Worm (Caenorhabditis elegans) whole organism, L4 larva: ENCODE data around the gene col-91.
A peak's percentile ranks its signal among the peaks of the same experiment; 100 is the strongest.

Source experiments
- D1046.2 ChIP-seq: fragments of 200-800 bp; sonication (Bioruptor generic); IDR thresholded peaks from 2 replicates; pipeline ENCODE4 v1.3.6; 2022; ENCODE audit warnings: missing genetic modification characterization, missing compliant biosample characterization
- F37D6.2 ChIP-seq: sonication (generic microtip); optimal IDR thresholded peaks from 2 replicates; lab custom pipeline; 2016; ENCODE audit warnings: mild to moderate bottlenecking, missing genetic modification characterization, missing compliant biosample characterization
- F49E8.2 ChIP-seq: sonication (generic microtip); optimal IDR thresholded peaks from 2 replicates; lab custom pipeline; 2016; ENCODE audit warnings: missing compliant biosample characterization, mild to moderate bottlenecking, missing genetic modification characterization, borderline replicate concordance
- T20F7.1 ChIP-seq: fragments of 200-800 bp; sonication (Bioruptor generic); optimal IDR thresholded peaks from 2 replicates; lab custom pipeline; 2018; ENCODE audit warnings: mild to moderate bottlenecking, missing genetic modification characterization, missing compliant biosample characterization
- Y48G9A.11 ChIP-seq: fragments of 200-800 bp; sonication (Bioruptor generic); IDR thresholded peaks from 2 replicates; pipeline ENCODE4 v1.3.6; 2022; ENCODE audit warnings: missing genetic modification reagents, missing genetic modification characterization, missing compliant biosample characterization
- Y5F2A.4 ChIP-seq: fragments of 200-800 bp; sonication (Bioruptor generic); optimal IDR thresholded peaks from 2 replicates; lab custom pipeline; 2018; ENCODE audit warnings: mild to moderate bottlenecking, missing genetic modification characterization, missing compliant biosample characterization
- Y75B8A.6 ChIP-seq: fragments of 200-800 bp; sonication (Bioruptor generic); IDR thresholded peaks from 2 replicates; pipeline ENCODE4 v1.3.6; 2022; ENCODE audit warnings: missing genetic modification reagents, missing genetic modification characterization, missing compliant biosample characterization
- ZK337.2 ChIP-seq: fragments of 200-800 bp; sonication (Bioruptor generic); IDR thresholded peaks from 2 replicates; pipeline ENCODE4 v1.3.6; 2022; ENCODE audit warnings: missing genetic modification reagents, missing genetic modification characterization, missing compliant biosample characterization
- ZK546.5 ChIP-seq, 2 experiments: sonication (generic microtip); optimal IDR thresholded peaks; 2 replicates each; lab custom pipeline; 2017; ENCODE audit warnings: missing biosample characterization in 2 of 2, missing genetic modification characterization in 2 of 2
- aha-1 ChIP-seq: fragments of 150-350 bp; peaks from one replicate; lab custom pipeline; 2014; ENCODE audit warnings: missing biosample characterization, missing genetic modification characterization
- ama-1 ChIP-seq: fragments of 150-350 bp; optimal IDR thresholded peaks from 2 replicates; lab custom pipeline; 2014; ENCODE audit warnings: inconsistent platforms, mixed read lengths
- arid-1 ChIP-seq: fragments of 200-800 bp; sonication (Bioruptor generic); conservative IDR thresholded peaks from 2 replicates; pipeline ENCODE4 v1.3.6; 2022; ENCODE audit warnings: missing genetic modification reagents, missing genetic modification characterization, missing compliant biosample characterization
- ceh-62 ChIP-seq: sonication (generic microtip); optimal IDR thresholded peaks from 2 replicates; lab custom pipeline; 2017; ENCODE audit warnings: missing biosample characterization, missing genetic modification characterization
- ceh-82 ChIP-seq: sonication (generic microtip); optimal IDR thresholded peaks from 2 replicates; lab custom pipeline; 2017; ENCODE audit warnings: missing biosample characterization, missing genetic modification characterization
- daf-16 ChIP-seq, 3 experiments: sonication (generic microtip); optimal IDR thresholded peaks; 2 replicates each; lab custom pipeline; 2016 to 2017; ENCODE audit warnings: missing genetic modification characterization in 3 of 3, missing genetic modification reagents in 3 of 3, mild to moderate bottlenecking in 2 of 3, missing compliant biosample characterization in 2 of 3, missing biosample characterization in 1 of 3, moderate library complexity in 1 of 3
- dmd-8 ChIP-seq: fragments of 200-800 bp; sonication (Bioruptor generic); IDR thresholded peaks from 2 replicates; pipeline ENCODE4 v1.3.6; 2022; ENCODE audit warnings: missing genetic modification characterization, missing compliant biosample characterization
- dmd-9 ChIP-seq: fragments of 200-800 bp; sonication (Bioruptor generic); IDR thresholded peaks from 2 replicates; pipeline ENCODE4 v1.3.6; 2022; ENCODE audit warnings: missing genetic modification reagents, missing genetic modification characterization, missing compliant biosample characterization
- dpl-1 ChIP-seq: fragments of 150-350 bp; optimal IDR thresholded peaks from 2 replicates; lab custom pipeline; 2014; ENCODE audit warnings: missing biosample characterization, missing genetic modification reagents, missing genetic modification characterization
- fkh-10 ChIP-seq: fragments of 150-350 bp; optimal IDR thresholded peaks from 2 replicates; lab custom pipeline; 2014; ENCODE audit warnings: missing biosample characterization, missing genetic modification reagents, missing genetic modification characterization
- hif-1 ChIP-seq, 2 experiments: sonication (generic microtip); optimal IDR thresholded peaks; 2 replicates each; lab custom pipeline; 2016 to 2017; ENCODE audit warnings: missing compliant biosample characterization in 2 of 2, missing genetic modification characterization in 2 of 2, missing genetic modification reagents in 2 of 2, missing genotype in 2 of 2, mild to moderate bottlenecking in 1 of 2
- hlh-11 ChIP-seq: fragments of 200-800 bp; sonication (Bioruptor generic); optimal IDR thresholded peaks from 2 replicates; lab custom pipeline; 2018; ENCODE audit warnings: mild to moderate bottlenecking, missing genetic modification characterization, missing compliant biosample characterization
- lim-7 ChIP-seq: fragments of 200-800 bp; sonication (Bioruptor generic); IDR thresholded peaks from 2 replicates; pipeline ENCODE4 v1.3.6; 2022; ENCODE audit warnings: missing genetic modification characterization, missing compliant biosample characterization
- lin-1 ChIP-seq: fragments of 200-800 bp; sonication (Bioruptor generic); IDR thresholded peaks from 2 replicates; pipeline ENCODE4 v1.3.6; 2022; ENCODE audit warnings: missing genetic modification reagents, missing genetic modification characterization, missing compliant biosample characterization
- lir-3 ChIP-seq: sonication (generic microtip); optimal IDR thresholded peaks from 2 replicates; lab custom pipeline; 2016; ENCODE audit warnings: mild to moderate bottlenecking, missing genetic modification characterization, missing compliant biosample characterization
- mdl-1 ChIP-seq, 2 experiments: fragments of 150-350 bp in 1 of 2; sonication (generic microtip) in 1 of 2; optimal IDR thresholded peaks; 2 replicates each; lab custom pipeline; 2014 to 2017; ENCODE audit warnings: missing biosample characterization in 2 of 2, missing genetic modification characterization in 2 of 2
- mdt-29 ChIP-seq: fragments of 200-800 bp; sonication (Bioruptor generic); IDR thresholded peaks from 2 replicates; pipeline ENCODE4 v1.3.6; 2022; ENCODE audit warnings: missing genetic modification reagents, missing genetic modification characterization, missing compliant biosample characterization
- mes-2 ChIP-seq: sonication (generic microtip); optimal IDR thresholded peaks from 2 replicates; lab custom pipeline; 2016; ENCODE audit warnings: missing genotype, mild to moderate bottlenecking, missing genetic modification characterization, missing compliant biosample characterization; ENCODE audit not compliant: poor library complexity, severe bottlenecking
- mxl-3 ChIP-seq: fragments of 200-800 bp; sonication (Bioruptor generic); optimal IDR thresholded peaks from 2 replicates; lab custom pipeline; 2018; ENCODE audit warnings: mild to moderate bottlenecking, missing genetic modification characterization, missing compliant biosample characterization
- nhr-111 ChIP-seq: fragments of 200-800 bp; sonication (Bioruptor generic); optimal IDR thresholded peaks from 2 replicates; lab custom pipeline; 2018; ENCODE audit warnings: mild to moderate bottlenecking, missing genetic modification characterization, missing compliant biosample characterization
- nhr-28 ChIP-seq: fragments of 150-350 bp; optimal IDR thresholded peaks from 2 replicates; lab custom pipeline; 2014; ENCODE audit warnings: missing biosample characterization, missing genetic modification characterization
- nhr-41 ChIP-seq: fragments of 200-800 bp; sonication (Bioruptor generic); IDR thresholded peaks from 2 replicates; pipeline ENCODE4 v1.3.6; 2022; ENCODE audit warnings: missing genetic modification reagents, missing genetic modification characterization, missing compliant biosample characterization
- nhr-48 ChIP-seq: sonication (generic microtip); optimal IDR thresholded peaks from 2 replicates; lab custom pipeline; 2016; ENCODE audit warnings: mild to moderate bottlenecking, missing genetic modification characterization, missing compliant biosample characterization
- nhr-76 ChIP-seq: fragments of 150-350 bp; optimal IDR thresholded peaks from 2 replicates; lab custom pipeline; 2014; ENCODE audit warnings: missing biosample characterization, missing genetic modification characterization
- php-3 ChIP-seq: fragments of 200-800 bp; sonication (Bioruptor generic); IDR thresholded peaks from 2 replicates; pipeline ENCODE4 v1.3.6; 2022; ENCODE audit warnings: missing genetic modification reagents, missing genetic modification characterization, missing compliant biosample characterization
- pqm-1 ChIP-seq: sonication (generic microtip); optimal IDR thresholded peaks from 2 replicates; lab custom pipeline; 2017; ENCODE audit warnings: missing biosample characterization, missing genetic modification characterization
- saeg-2 ChIP-seq: fragments of 200-800 bp; sonication (Bioruptor generic); IDR thresholded peaks from 2 replicates; pipeline ENCODE4 v1.3.6; 2022; ENCODE audit warnings: missing genetic modification reagents, missing genetic modification characterization, missing compliant biosample characterization
- sdz-12 ChIP-seq: fragments of 200-800 bp; sonication (Bioruptor generic); optimal IDR thresholded peaks from 2 replicates; lab custom pipeline; 2018; ENCODE audit warnings: mild to moderate bottlenecking, missing genetic modification characterization, missing compliant biosample characterization
- skn-1 ChIP-seq: fragments of 150-350 bp; optimal IDR thresholded peaks from 2 replicates; lab custom pipeline; 2014; ENCODE audit warnings: missing biosample characterization, missing genetic modification characterization
- snpc-4 ChIP-seq: fragments of 150-350 bp; optimal IDR thresholded peaks from 2 replicates; lab custom pipeline; 2014; ENCODE audit warnings: missing biosample characterization, missing genetic modification characterization
- spr-1 ChIP-seq: sonication (generic microtip); optimal IDR thresholded peaks from 2 replicates; lab custom pipeline; 2016; ENCODE audit warnings: mild to moderate bottlenecking, missing genetic modification characterization, missing compliant biosample characterization
- tag-97 ChIP-seq: fragments of 200-800 bp; sonication (Bioruptor generic); IDR thresholded peaks from 2 replicates; pipeline ENCODE4 v1.3.6; 2022; ENCODE audit warnings: missing genetic modification characterization, missing compliant biosample characterization
- tra-1 ChIP-seq: fragments of 200-800 bp; sonication (Bioruptor generic); IDR thresholded peaks from 2 replicates; pipeline ENCODE4 v1.3.6; 2022; ENCODE audit warnings: missing genetic modification reagents, missing genetic modification characterization, missing compliant biosample characterization
- unc-39 ChIP-seq: sonication (generic microtip); optimal IDR thresholded peaks from 2 replicates; lab custom pipeline; 2017; ENCODE audit warnings: missing biosample characterization, missing genetic modification characterization
- unc-62 ChIP-seq, 3 experiments: fragments of 150-350 bp in 1 of 3; sonication (generic microtip); optimal IDR thresholded peaks in 2 of 3; peaks in 1 of 3; 1 replicate in 1 of 3; 2 replicates in 2 of 3; lab custom pipeline; 2014 to 2017; ENCODE audit warnings: missing biosample characterization in 3 of 3, missing genetic modification characterization in 3 of 3, missing genetic modification reagents in 3 of 3, missing genotype in 1 of 3
- zag-1 ChIP-seq: fragments of 150-350 bp; optimal IDR thresholded peaks from 2 replicates; lab custom pipeline; 2014; ENCODE audit warnings: missing biosample characterization, missing genetic modification characterization
- zfp-2 ChIP-seq: sonication (generic microtip); optimal IDR thresholded peaks from 2 replicates; lab custom pipeline; 2016; ENCODE audit warnings: mild to moderate bottlenecking, missing genetic modification characterization, missing compliant biosample characterization
- zfp-3 ChIP-seq: fragments of 200-800 bp; sonication (Bioruptor generic); conservative IDR thresholded peaks from 2 replicates; pipeline ENCODE4 v1.3.6; 2022; ENCODE audit warnings: missing genetic modification reagents, missing genetic modification characterization, missing compliant biosample characterization
- zip-2 ChIP-seq: fragments of 150-350 bp; optimal IDR thresholded peaks from 2 replicates; lab custom pipeline; 2014; ENCODE audit warnings: missing biosample characterization, missing genetic modification characterization

Gene col-91

DNA sequence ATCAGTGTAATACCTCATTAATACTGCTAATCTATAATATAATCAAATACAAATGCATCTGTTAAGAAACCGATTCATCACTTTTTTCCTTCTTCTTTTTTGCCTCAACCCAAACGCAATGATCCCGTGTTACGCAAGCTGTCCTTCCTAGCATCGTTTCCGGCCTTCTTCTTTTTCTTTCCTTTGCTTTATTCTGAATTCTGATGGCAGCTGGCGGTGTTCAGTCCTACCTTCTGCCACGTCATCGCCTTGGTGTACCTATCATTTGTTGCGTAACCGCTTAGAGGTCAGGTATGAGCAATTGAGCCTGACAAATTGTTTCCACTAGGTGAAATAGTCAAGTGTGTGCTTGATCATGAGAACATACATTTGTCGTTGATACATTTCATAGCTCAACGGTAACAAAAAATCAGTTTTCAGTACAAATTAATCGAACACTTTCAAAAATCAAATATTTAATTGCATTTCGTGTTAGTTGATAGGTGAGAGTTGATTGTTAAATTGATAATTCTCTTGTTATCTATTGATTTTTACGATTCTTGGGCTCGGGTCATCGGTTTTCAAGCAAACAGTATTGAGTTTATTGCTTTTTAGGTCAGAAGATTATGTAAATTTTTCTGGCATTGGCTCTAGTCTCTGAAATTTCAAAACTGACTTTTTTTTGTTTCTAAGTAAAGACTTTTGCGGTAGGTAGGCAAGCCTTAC, 34.9 kb upstream of the col-91 start:
- no peak for TF ChIP-seq snpc-4 (tag; lab: Kevin White, UChicago)
- no peak for TF ChIP-seq Y48G9A.11 (GFP tag; lab: Robert Waterston, UW)
- no peak for TF ChIP-seq F49E8.2 (tag; lab: Kevin White, UChicago)
- TF ChIP-seq spr-1 (tag; lab: Kevin White, UChicago): no peak
- no peak for TF ChIP-seq saeg-2 (GFP tag; lab: Robert Waterston, UW)
- TF ChIP-seq zip-2 (tag; lab: Kevin White, UChicago): no peak
- TF ChIP-seq zag-1 (tag; lab: Kevin White, UChicago): no peak
- peak in 1 of 2 experiments; percentile 54 for TF ChIP-seq unc-62 (GFP tag; optimal IDR thresholded peaks at IDR 0.05 in 1 of 2; lab: Kevin White, UChicago)
- TF ChIP-seq unc-62 (tag; optimal IDR thresholded peaks at IDR 0.05; lab: Kevin White, UChicago): no peak
- peak; percentile 58; the same call in 1 of the 2 replicates for TF ChIP-seq php-3
- no peak for TF ChIP-seq sdz-12 (GFP tag; lab: Kevin White, UChicago)
- TF ChIP-seq dpl-1 (GFP tag; lab: Kevin White, UChicago): no peak
- TF ChIP-seq mdl-1 (tag; optimal IDR thresholded peaks at IDR 0.05; lab: Kevin White, UChicago): no peak
- no peak for TF ChIP-seq Y75B8A.6 (GFP tag; lab: Robert Waterston, UW)
- TF ChIP-seq zfp-3 (GFP tag; lab: Robert Waterston, UW): no peak
- no peak for TF ChIP-seq nhr-76 (tag; lab: Kevin White, UChicago)
- no peak for TF ChIP-seq nhr-48
- TF ChIP-seq dmd-8 (GFP tag; lab: Robert Waterston, UW): no peak
- no peak for TF ChIP-seq mes-2 (tag; lab: Kevin White, UChicago)
- no peak for TF ChIP-seq pqm-1 (tag; lab: Kevin White, UChicago)
- TF ChIP-seq ama-1 (lab: Kevin White, UChicago): no peak
- TF ChIP-seq mxl-3 (GFP tag; lab: Kevin White, UChicago): no peak
- TF ChIP-seq mdt-29 (GFP tag; lab: Robert Waterston, UW): no peak
- no peak for TF ChIP-seq Y5F2A.4 (GFP tag; lab: Kevin White, UChicago)
- no peak for TF ChIP-seq daf-16 (GFP tag; optimal IDR thresholded peaks at IDR 0.05; lab: Kevin White, UChicago)
- TF ChIP-seq daf-16 (tag; optimal IDR thresholded peaks at IDR 0.05; lab: Kevin White, UChicago): peak; percentile 36
- no peak for TF ChIP-seq lir-3 (tag; lab: Kevin White, UChicago)
- TF ChIP-seq ceh-82 (tag; lab: Kevin White, UChicago): no peak
- no peak for TF ChIP-seq fkh-10 (GFP tag; lab: Kevin White, UChicago)
- no peak for TF ChIP-seq zfp-2 (tag; lab: Kevin White, UChicago)
- no peak for TF ChIP-seq D1046.2
- TF ChIP-seq tag-97 (GFP tag; lab: Robert Waterston, UW): no peak
- TF ChIP-seq aha-1: peak; percentile 88
- TF ChIP-seq lim-7: no peak
- no peak for TF ChIP-seq ZK337.2 (GFP tag; lab: Robert Waterston, UW)
- TF ChIP-seq arid-1 (GFP tag; lab: Robert Waterston, UW): no peak
- no peak for TF ChIP-seq nhr-111 (GFP tag; lab: Kevin White, UChicago)
- peak; percentile 1 for TF ChIP-seq hlh-11 (tag; lab: Kevin White, UChicago)
- TF ChIP-seq ZK546.5 (tag; optimal IDR thresholded peaks at IDR 0.05; lab: Kevin White, UChicago): no peak

DNA sequence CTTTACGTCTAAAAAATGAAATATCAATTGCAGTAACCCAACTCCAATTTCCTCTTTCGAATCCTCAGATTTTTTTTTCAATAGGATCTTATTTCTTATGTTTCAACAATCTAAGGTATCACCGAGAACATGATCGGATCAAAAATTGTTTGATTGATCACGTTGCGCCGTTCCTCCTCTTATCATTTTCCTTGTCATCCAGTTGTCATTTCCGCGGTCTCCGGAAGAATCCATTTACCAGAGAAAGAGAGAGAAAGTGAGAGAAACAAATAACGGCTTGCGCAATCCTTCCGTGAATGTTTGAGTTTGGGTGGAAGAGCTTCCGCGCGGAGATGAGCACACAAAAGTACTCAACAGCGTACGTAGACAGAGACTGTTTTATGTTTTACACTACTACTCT, 29.8 kb upstream of the col-91 start:
- TF ChIP-seq nhr-28: peak; percentile 3
- peak; percentile 32 for TF ChIP-seq hlh-11 (tag; lab: Kevin White, UChicago)
- TF ChIP-seq nhr-41 (GFP tag; lab: Robert Waterston, UW): no peak
- TF ChIP-seq F37D6.2 (tag; lab: Kevin White, UChicago): no peak
- no peak for TF ChIP-seq Y75B8A.6 (GFP tag; lab: Robert Waterston, UW)
- TF ChIP-seq tra-1 (GFP tag; lab: Robert Waterston, UW): no peak
- TF ChIP-seq hif-1 (tag; optimal IDR thresholded peaks at IDR 0.05; lab: Kevin White, UChicago): no peak
- TF ChIP-seq dmd-9 (GFP tag; lab: Robert Waterston, UW): no peak
- TF ChIP-seq dpl-1 (GFP tag; lab: Kevin White, UChicago): no peak
- no peak for TF ChIP-seq ceh-62 (tag; lab: Kevin White, UChicago)
- TF ChIP-seq mdl-1 (tag; optimal IDR thresholded peaks at IDR 0.05; lab: Kevin White, UChicago): no peak
- TF ChIP-seq T20F7.1 (GFP tag; lab: Kevin White, UChicago): no peak
- no peak for TF ChIP-seq unc-39 (tag; lab: Kevin White, UChicago)
- TF ChIP-seq pqm-1 (tag; lab: Kevin White, UChicago): no peak
- TF ChIP-seq sdz-12 (GFP tag; lab: Kevin White, UChicago): no peak
- TF ChIP-seq aha-1: peak; percentile 30
- TF ChIP-seq skn-1 (tag; lab: Kevin White, UChicago): no peak
- no peak for TF ChIP-seq snpc-4 (tag; lab: Kevin White, UChicago)
- TF ChIP-seq lin-1 (GFP tag; lab: Robert Waterston, UW): no peak
- peak; percentile 1 for TF ChIP-seq mes-2 (tag; lab: Kevin White, UChicago)
